Worm (Caenorhabditis elegans): ENCODE results near the gene ZC239.20.

DNA sequence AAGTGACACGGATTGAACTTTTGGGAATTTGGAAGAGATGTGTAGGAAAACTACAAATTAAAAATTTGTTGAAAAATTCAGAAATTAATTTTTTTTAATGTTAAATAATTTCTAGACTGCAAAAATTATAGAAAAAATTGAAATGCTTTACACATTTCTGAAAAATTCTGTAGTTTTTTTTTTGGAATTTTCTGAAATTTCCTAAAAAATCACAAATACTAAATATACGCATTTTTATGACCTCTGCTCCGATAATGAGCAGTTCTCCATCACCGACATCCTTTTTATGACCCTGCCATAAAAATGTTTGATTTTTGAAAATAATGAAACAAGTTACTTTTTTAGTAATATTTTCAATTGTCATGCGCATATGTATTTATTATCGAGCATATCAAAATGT is 38.4 kb upstream of the ZC239.20 start:
- TF ChIP-seq ztf-11 (tag; optimal IDR thresholded peaks at IDR 0.05) (no peak), nhr-237 (tag; optimal IDR thresholded peaks at IDR 0.05) (no peak)
